Fruit fly (Drosophila melanogaster): ENCODE data around the gene jar.

The jar gene

dm6 chr3R:24301520-24301919, 30.5 kb upstream of the jar start (continued):
- TF ChIP-seq CG1024 (GFP tag; IDR thresholded peaks at IDR 0.05) (peak; percentile 36; the same call in 1 of the 2 replicates), pb (GFP tag; optimal IDR thresholded peaks at IDR 0.05) (no peak), CG2202 (tag; optimal IDR thresholded peaks at IDR 0.05) (peak; percentile 5), Camta (GFP tag; optimal IDR thresholded peaks at IDR 0.05) (no peak), Ets97D (GFP tag; optimal IDR thresholded peaks at IDR 0.05) (no peak), Sry-β (GFP tag; optimal IDR thresholded peaks at IDR 0.05) (no peak), CG11696 (GFP tag; IDR thresholded peaks at IDR 0.05) (peak; percentile 66), CG12071 (GFP tag; optimal IDR thresholded peaks at IDR 0.05) (peak; percentile 29), CG5953 (GFP tag; IDR thresholded peaks at IDR 0.05) (0 out of 2 replicates have a peak, but pooled peaks have one; percentile 45), Xrp1 (GFP tag; IDR thresholded peaks at IDR 0.05) (peak; percentile 45), CG10565 (GFP tag; optimal IDR thresholded peaks at IDR 0.05) (no peak), hkb (optimal IDR thresholded peaks at IDR 0.05) (no peak), hkb (GFP tag; IDR thresholded peaks at IDR 0.05) (peak; percentile 38), CG8388 (GFP tag; optimal IDR thresholded peaks at IDR 0.05) (no peak), CG14014 (GFP tag; IDR thresholded peaks at IDR 0.05) (peak; percentile 10; the same call in 1 of the 2 replicates), Trl (optimal IDR thresholded peaks at IDR 0.05) (no peak), Trl (GFP tag; optimal IDR thresholded peaks at IDR 0.05) (no peak), fd96Cb (tag; optimal IDR thresholded peaks at IDR 0.05) (no peak), CG4424 (GFP tag; optimal IDR thresholded peaks at IDR 0.05) (peak; percentile 2), bsh (GFP tag; optimal IDR thresholded peaks at IDR 0.05) (peak in 1 of 2 experiments; percentile 43), dati (GFP tag; IDR thresholded peaks at IDR 0.05) (no peak), fd64A (GFP tag; optimal IDR thresholded peaks at IDR 0.05) (peak; percentile 27), CG10979 (tag; optimal IDR thresholded peaks at IDR 0.05) (no peak), lov (optimal IDR thresholded peaks at IDR 0.05) (no peak), lov (GFP tag; IDR thresholded peaks at IDR 0.05) (0 out of 3 replicates have a peak, but pooled peaks have one; percentile 17), CG11560 (tag; IDR thresholded peaks at IDR 0.05) (no peak), Nf-YA (GFP tag; IDR thresholded peaks at IDR 0.05) (0 out of 2 replicates have a peak, but pooled peaks have one; percentile 22), Hand (GFP tag; optimal IDR thresholded peaks at IDR 0.05) (no peak), CG11247 (GFP tag; IDR thresholded peaks at IDR 0.05) (no peak), CG6254 (GFP tag; optimal IDR thresholded peaks at IDR 0.05) (peak; percentile 27), Asciz (GFP tag; optimal IDR thresholded peaks at IDR 0.05) (peak; percentile 34), Elba2 (GFP tag; optimal IDR thresholded peaks at IDR 0.05) (no peak), zen (tag; optimal IDR thresholded peaks at IDR 0.05) (no peak), HHEX (GFP tag; optimal IDR thresholded peaks at IDR 0.05) (peak; percentile 36), Awh (GFP tag; IDR thresholded peaks at IDR 0.05) (peak; percentile 67; the same call in 1 of the 2 replicates), ATbp (GFP tag; optimal IDR thresholded peaks at IDR 0.05) (peak; percentile 72), sc (optimal IDR thresholded peaks at IDR 0.05) (no peak), sc (GFP tag; optimal IDR thresholded peaks at IDR 0.05) (peak; percentile 13), CG14710 (tag; optimal IDR thresholded peaks at IDR 0.05) (no peak), Sox100B (GFP tag; optimal IDR thresholded peaks at IDR 0.05) (peak; percentile 30), unpg (GFP tag; optimal IDR thresholded peaks at IDR 0.05) (peak; percentile 5), Hr78 (GFP tag; optimal IDR thresholded peaks at IDR 0.05) (no peak)

DNA sequence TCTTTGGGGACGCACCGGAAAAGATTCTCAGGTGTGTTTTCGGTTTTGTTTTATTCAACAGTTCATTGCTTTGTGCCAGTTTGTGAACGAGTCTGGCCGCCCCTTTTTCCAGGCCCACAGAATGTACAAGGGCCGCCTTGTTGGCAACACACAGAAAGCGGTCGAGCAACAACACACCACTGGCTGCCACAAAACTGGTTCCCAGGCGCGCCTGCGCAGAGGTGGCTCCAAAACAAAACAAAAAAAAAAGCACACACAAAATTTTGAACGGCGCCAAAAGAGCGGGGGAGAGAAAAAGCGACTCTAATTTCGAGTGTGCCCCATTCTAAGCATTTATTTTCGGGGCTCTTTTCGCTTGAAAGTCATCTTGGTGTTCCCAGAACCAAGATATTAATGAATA, 28.1 kb upstream of the jar start:
- TF ChIP-seq CG4617 (GFP tag; optimal IDR thresholded peaks at IDR 0.05; ENCODE audit: borderline replicate concordance) (no peak), CG12391 (tag; optimal IDR thresholded peaks at IDR 0.05) (no peak), CG17361 (GFP tag; IDR thresholded peaks at IDR 0.05) (no peak), CG12104 (GFP tag; optimal IDR thresholded peaks at IDR 0.05) (no peak), vvl (GFP tag; IDR thresholded peaks at IDR 0.05) (peak; percentile 25; the same call in 1 of the 2 replicates), CG43689 (GFP tag; IDR thresholded peaks at IDR 0.05) (no peak), CG4854 (GFP tag; optimal IDR thresholded peaks at IDR 0.05) (no peak), CG6175 (GFP tag; IDR thresholded peaks at IDR 0.05) (peak; percentile 91), nom (GFP tag; optimal IDR thresholded peaks at IDR 0.05) (peak; percentile 6), CG3163 (GFP tag; optimal IDR thresholded peaks at IDR 0.05) (no peak), Med (GFP tag) (peak; percentile 39), CG2875 (GFP tag; optimal IDR thresholded peaks at IDR 0.05) (no peak)

All from whole organism, embryonic.